Fruit fly (Drosophila melanogaster) whole organism, embryonic: ENCODE measurements around the gene Est-Q.

Experiments used
- BtbVII ChIP-seq: fragments of 200-800 bp; sonication (Bioruptor generic); optimal IDR thresholded peaks from 3 replicates; lab custom pipeline; 2017; ENCODE audit warnings: missing biosample characterization, mild to moderate bottlenecking, missing genetic modification characterization
- CG11696 ChIP-seq: fragments of 200-800 bp; sonication (Bioruptor generic); IDR thresholded peaks from 2 replicates; pipeline ENCODE4 v1.3.6; 2022; ENCODE audit warnings: missing biosample characterization, missing genetic modification characterization
- CG12104 ChIP-seq: fragments of 200-800 bp; sonication (Bioruptor generic); optimal IDR thresholded peaks from 3 replicates; lab custom pipeline; 2016; ENCODE audit warnings: missing biosample characterization, missing genetic modification characterization
- CG12769 ChIP-seq: fragments of 200-800 bp; sonication (Bioruptor generic); optimal IDR thresholded peaks from 2 replicates; lab custom pipeline; 2019; ENCODE audit warnings: missing biosample characterization, mild to moderate bottlenecking, missing genetic modification characterization, moderate library complexity
- CG15073 ChIP-seq: fragments of 200-800 bp; sonication (Bioruptor generic); optimal IDR thresholded peaks from 2 replicates; lab custom pipeline; 2016; ENCODE audit warnings: missing biosample characterization, missing genetic modification characterization
- CG15696 ChIP-seq: fragments of 200-800 bp; sonication (Bioruptor generic); optimal IDR thresholded peaks from 2 replicates; lab custom pipeline; 2019; ENCODE audit warnings: missing biosample characterization, mild to moderate bottlenecking, missing genetic modification characterization, moderate library complexity
- CG1602 ChIP-seq: fragments of 200-800 bp; sonication (Bioruptor generic); optimal IDR thresholded peaks from 3 replicates; lab custom pipeline; 2016; ENCODE audit warnings: missing biosample characterization, missing genetic modification characterization
- CG17361 ChIP-seq: fragments of 200-800 bp; sonication (Bioruptor generic); IDR thresholded peaks from 3 replicates; pipeline ENCODE4 v1.3.6; 2022; ENCODE audit warnings: missing biosample characterization, missing genetic modification characterization
- CG2120 ChIP-seq: fragments of 200-800 bp; sonication (Bioruptor generic); optimal IDR thresholded peaks from 3 replicates; lab custom pipeline; 2016; ENCODE audit warnings: missing biosample characterization, missing genetic modification characterization
- CG32767 ChIP-seq: fragments of 200-800 bp; sonication (Bioruptor generic); IDR thresholded peaks from 2 replicates; pipeline ENCODE4 v1.3.6; 2022; ENCODE audit warnings: missing biosample characterization, missing genetic modification characterization
- CG3407 ChIP-seq: fragments of 200-800 bp; sonication (Bioruptor generic); optimal IDR thresholded peaks from 2 replicates; lab custom pipeline; 2018; ENCODE audit warnings: missing biosample characterization, mild to moderate bottlenecking, missing genetic modification characterization
- CG34224 ChIP-seq: fragments of 200-800 bp; sonication (Bioruptor generic); IDR thresholded peaks from 3 replicates; pipeline ENCODE4 v1.3.6; 2022; ENCODE audit warnings: missing biosample characterization, missing genetic modification characterization; ENCODE audit not compliant: partially characterized antibody
- CG34376 ChIP-seq: fragments of 200-800 bp; sonication (Bioruptor generic); optimal IDR thresholded peaks from 2 replicates; lab custom pipeline; 2018; ENCODE audit warnings: missing biosample characterization, mild to moderate bottlenecking, missing genetic modification characterization
- CG3995 ChIP-seq: fragments of 200-800 bp; sonication (Bioruptor generic); optimal IDR thresholded peaks from 3 replicates; lab custom pipeline; 2016; ENCODE audit warnings: missing biosample characterization, missing genetic modification characterization
- CG4328 ChIP-seq: fragments of 200-800 bp; sonication (Bioruptor generic); optimal IDR thresholded peaks from 3 replicates; lab custom pipeline; 2017; ENCODE audit warnings: missing biosample characterization, missing genetic modification reagents, missing genetic modification characterization
- CG4424 ChIP-seq: fragments of 200-800 bp; sonication (Bioruptor generic); optimal IDR thresholded peaks from 3 replicates; lab custom pipeline; 2016; ENCODE audit warnings: missing biosample characterization, missing genetic modification characterization
- CG6654 ChIP-seq: fragments of 200-800 bp; sonication (Bioruptor generic); optimal IDR thresholded peaks from 2 replicates; lab custom pipeline; 2017; ENCODE audit warnings: missing biosample characterization, mild to moderate bottlenecking, missing genetic modification characterization
- CG6791 ChIP-seq: fragments of 200-800 bp; sonication (Bioruptor generic); IDR thresholded peaks from 3 replicates; pipeline ENCODE4 v1.3.6; 2022; ENCODE audit warnings: missing biosample characterization, missing genetic modification characterization; ENCODE audit not compliant: partially characterized antibody
- CG9727 ChIP-seq: fragments of 200-800 bp; sonication (Bioruptor generic); optimal IDR thresholded peaks from 3 replicates; lab custom pipeline; 2017; ENCODE audit warnings: missing biosample characterization, mild to moderate bottlenecking, missing genetic modification characterization
- CG9932 ChIP-seq: fragments of 200-800 bp; sonication (Bioruptor generic); IDR thresholded peaks from 2 replicates; pipeline ENCODE4 v1.3.6; 2022; ENCODE audit warnings: missing biosample characterization, missing genetic modification characterization
- CkIIα-i1 ChIP-seq: fragments of 200-800 bp; sonication (Bioruptor generic); IDR thresholded peaks from 2 replicates; pipeline ENCODE4 v1.3.6; 2022; ENCODE audit warnings: missing biosample characterization, missing genetic modification characterization
- CoRest ChIP-seq: fragments of 200-800 bp; sonication (Bioruptor generic); optimal IDR thresholded peaks from 3 replicates; lab custom pipeline; 2018; ENCODE audit warnings: missing biosample characterization, mild to moderate bottlenecking, missing genetic modification characterization, moderate library complexity
- Dfd ChIP-seq, 2 experiments: fragments of >200 bp; optimal IDR thresholded peaks; 2 replicates each; lab custom pipeline; 2017; ENCODE audit warnings: missing biosample characterization in 2 of 2, missing genetic modification characterization in 2 of 2
- Dll ChIP-seq: fragments of 200-800 bp; sonication (Bioruptor generic); IDR thresholded peaks from 4 replicates; pipeline ENCODE4 v1.3.6; 2022; ENCODE audit warnings: missing biosample characterization, missing genetic modification characterization; ENCODE audit not compliant: partially characterized antibody
- HLH3B ChIP-seq: fragments of 200-800 bp; sonication (Bioruptor generic); IDR thresholded peaks from 2 replicates; pipeline ENCODE4 v1.3.6; 2022; ENCODE audit warnings: missing biosample characterization, missing genetic modification characterization
- HLHmδ ChIP-seq: fragments of 200-800 bp; sonication (Bioruptor generic); optimal IDR thresholded peaks from 2 replicates; lab custom pipeline; 2018; ENCODE audit warnings: missing biosample characterization, mild to moderate bottlenecking, missing genetic modification characterization, moderate library complexity
- Lhr ChIP-seq: fragments of 200-800 bp; sonication (Bioruptor generic); optimal IDR thresholded peaks from 3 replicates; lab custom pipeline; 2017; ENCODE audit warnings: mild to moderate bottlenecking, missing biosample characterization, missing genetic modification reagents, missing genetic modification characterization
- Lim3 ChIP-seq: fragments of 200-800 bp; sonication (Bioruptor generic); IDR thresholded peaks from 2 replicates; pipeline ENCODE4 v1.3.6; 2022; ENCODE audit warnings: missing biosample characterization, missing genetic modification characterization
- Med ChIP-seq: fragments of 200-800 bp; sonication (Bioruptor generic); peaks from one replicate; lab custom pipeline; 2016; ENCODE audit warnings: missing biosample characterization, missing genetic modification characterization, mild to moderate bottlenecking, inconsistent platforms, moderate library complexity
- NC2α ChIP-seq: fragments of 200-800 bp; sonication (Bioruptor generic); optimal IDR thresholded peaks from 2 replicates; lab custom pipeline; 2016; ENCODE audit warnings: missing biosample characterization, missing genetic modification characterization
- Oaz ChIP-seq: fragments of 200-800 bp; sonication (Bioruptor generic); IDR thresholded peaks from 2 replicates; pipeline ENCODE4 v1.3.6; 2022; ENCODE audit warnings: missing biosample characterization, missing genetic modification characterization
- Oli ChIP-seq: fragments of 200-800 bp; sonication (Bioruptor generic); optimal IDR thresholded peaks from 2 replicates; lab custom pipeline; 2018; ENCODE audit warnings: missing biosample characterization, mild to moderate bottlenecking, missing genetic modification characterization, moderate library complexity
- Sry-β ChIP-seq: fragments of 200-800 bp; sonication (Bioruptor generic); optimal IDR thresholded peaks from 2 replicates; lab custom pipeline; 2018; ENCODE audit warnings: missing biosample characterization, mild to moderate bottlenecking, missing genetic modification characterization, moderate library complexity
- Vsx1 ChIP-seq: fragments of 200-800 bp; sonication (Bioruptor generic); optimal IDR thresholded peaks from 2 replicates; lab custom pipeline; 2017; ENCODE audit warnings: missing biosample characterization, mild to moderate bottlenecking, missing genetic modification characterization, missing genetic modification reagents
- Xbp1 ChIP-seq: fragments of 200-800 bp; sonication (Bioruptor generic); optimal IDR thresholded peaks from 3 replicates; lab custom pipeline; 2016; ENCODE audit warnings: missing biosample characterization, mild to moderate bottlenecking, missing genetic modification characterization
- al ChIP-seq: fragments of 200-800 bp; sonication (Bioruptor generic); IDR thresholded peaks from 2 replicates; pipeline ENCODE4 v1.3.6; 2022; ENCODE audit warnings: missing biosample characterization, missing genetic modification characterization
- ap ChIP-seq: fragments of 200-800 bp; sonication (Bioruptor generic); IDR thresholded peaks from 2 replicates; pipeline ENCODE4 v1.3.6; 2022; ENCODE audit warnings: missing biosample characterization, missing genetic modification characterization
- az2 ChIP-seq: fragments of 200-800 bp; sonication (Bioruptor generic); optimal IDR thresholded peaks from 3 replicates; lab custom pipeline; 2016; ENCODE audit warnings: missing biosample characterization, missing genetic modification characterization
- bbx ChIP-seq: fragments of 200-800 bp; sonication (Bioruptor generic); IDR thresholded peaks from 2 replicates; pipeline ENCODE4 v1.3.6; 2022; ENCODE audit warnings: missing biosample characterization, missing genetic modification characterization; ENCODE audit not compliant: partially characterized antibody
- chif ChIP-seq, 2 experiments: fragments of 200-800 bp; sonication (Bioruptor generic); optimal IDR thresholded peaks; 3 replicates each; lab custom pipeline; 2016; ENCODE audit warnings: missing biosample characterization in 2 of 2, missing genetic modification characterization in 2 of 2
- en ChIP-seq: fragments of 200-800 bp; sonication (Bioruptor generic); optimal IDR thresholded peaks from 2 replicates; lab custom pipeline; 2016; ENCODE audit warnings: missing biosample characterization, missing genetic modification characterization
- eve ChIP-seq, 2 experiments: fragments of >200 bp; optimal IDR thresholded peaks; 2 replicates each; lab custom pipeline; 2017; ENCODE audit warnings: missing biosample characterization in 2 of 2, missing genetic modification characterization in 2 of 2
- gce ChIP-seq: fragments of 200-800 bp; sonication (Bioruptor generic); IDR thresholded peaks from 3 replicates; pipeline ENCODE4 v1.3.6; 2022; ENCODE audit warnings: missing biosample characterization, missing genetic modification characterization
- h ChIP-seq: fragments of >200 bp; optimal IDR thresholded peaks from 2 replicates; lab custom pipeline; 2017
- lov ChIP-seq, 2 experiments: fragments of 200-800 bp in 1 of 2; fragments of >200 bp in 1 of 2; sonication (Bioruptor generic) in 1 of 2; IDR thresholded peaks in 1 of 2; optimal IDR thresholded peaks in 1 of 2; 2 replicates in 1 of 2; 3 replicates in 1 of 2; pipeline versions ENCODE4 v1.3.6 to Lab custom; 2017 to 2022; ENCODE audit warnings: missing biosample characterization in 1 of 2, missing genetic modification characterization in 1 of 2
- nerfin-2 ChIP-seq: fragments of 200-800 bp; sonication (Bioruptor generic); IDR thresholded peaks from 2 replicates; pipeline ENCODE4 v1.3.6; 2022; ENCODE audit warnings: missing biosample characterization, missing genetic modification characterization; ENCODE audit not compliant: partially characterized antibody
- shn ChIP-seq: fragments of 200-800 bp; sonication (Bioruptor generic); optimal IDR thresholded peaks from 3 replicates; lab custom pipeline; 2016; ENCODE audit warnings: missing biosample characterization, missing genetic modification characterization
- sna ChIP-seq: fragments of 200-800 bp; sonication (Bioruptor generic); IDR thresholded peaks from 2 replicates; pipeline ENCODE4 v1.3.6; 2022; ENCODE audit warnings: missing biosample characterization, missing genetic modification characterization; ENCODE audit not compliant: partially characterized antibody
- sqz ChIP-seq: fragments of 200-800 bp; sonication (Bioruptor generic); optimal IDR thresholded peaks from 3 replicates; lab custom pipeline; 2018; ENCODE audit warnings: missing biosample characterization, mild to moderate bottlenecking, missing genetic modification characterization
- tgo ChIP-seq: fragments of 200-800 bp; sonication (Bioruptor generic); IDR thresholded peaks from 3 replicates; pipeline ENCODE4 v1.3.6; 2022; ENCODE audit warnings: missing biosample characterization, missing genetic modification characterization

Gene Est-Q

DNA sequence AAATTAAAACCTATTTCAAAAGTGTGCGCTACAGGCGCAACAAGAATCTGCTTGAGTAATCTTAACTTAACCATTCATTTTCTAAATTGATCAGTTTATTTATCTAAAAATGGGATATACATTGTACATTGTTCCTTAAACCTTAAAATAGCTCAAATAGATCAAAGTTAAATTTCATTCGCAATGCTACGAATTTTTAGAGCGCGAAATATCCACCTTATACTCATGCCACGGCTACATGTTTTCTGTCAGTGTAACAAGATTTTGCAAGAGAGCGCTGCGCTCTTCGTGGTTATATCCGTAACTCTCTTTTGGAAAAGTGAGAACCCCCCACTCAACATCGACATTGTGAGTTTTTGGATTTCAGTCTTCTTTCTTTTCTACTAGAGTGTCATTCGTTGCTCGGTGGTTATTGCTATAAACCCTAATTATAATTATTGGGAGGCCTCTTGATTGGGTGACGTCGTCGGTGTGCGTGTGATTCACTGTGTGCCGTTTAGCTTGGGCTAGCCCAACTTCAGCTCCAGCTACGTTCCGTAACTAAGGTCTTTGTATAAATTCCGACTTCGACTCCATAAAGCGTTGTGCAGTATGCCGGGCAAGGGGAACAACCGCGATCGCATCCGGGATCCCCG, 8.4 kb downstream of the Est-Q start (continued):
- TF ChIP-seq CG6654 (GFP tag; lab: Kevin White, UChicago): no peak
- TF ChIP-seq h (lab: Kevin White, UChicago): no peak
- TF ChIP-seq CG12769 (tag; lab: Kevin White, UChicago): peak; percentile 46
- no peak for TF ChIP-seq Oaz (GFP tag; lab: Robert Waterston, UW)
- TF ChIP-seq ap (GFP tag; lab: Robert Waterston, UW): no peak
- peak; percentile 71 for TF ChIP-seq Med (GFP tag; lab: Kevin White, UChicago)
- TF ChIP-seq sqz (GFP tag; lab: Kevin White, UChicago): no peak
- TF ChIP-seq CG15073 (GFP tag; lab: Kevin White, UChicago): no peak
- peak; percentile 16 to 41 for TF ChIP-seq chif (GFP tag; optimal IDR thresholded peaks at IDR 0.05; lab: Kevin White, UChicago)
- peak; percentile 40 for TF ChIP-seq shn
- no peak for TF ChIP-seq CG9932 (GFP tag; lab: Robert Waterston, UW)
- no peak for TF ChIP-seq sna (GFP tag; lab: Robert Waterston, UW)
- no peak for TF ChIP-seq CG3995
- peak; percentile 73 for TF ChIP-seq CG2120
- TF ChIP-seq nerfin-2 (GFP tag; lab: Robert Waterston, UW): no peak
- peak; percentile 53 for TF ChIP-seq BtbVII
- TF ChIP-seq CG34376 (GFP tag; lab: Kevin White, UChicago): peak; percentile 16
- TF ChIP-seq al (GFP tag; lab: Robert Waterston, UW): no peak
- no peak for TF ChIP-seq gce
- no peak for TF ChIP-seq CG12104 (GFP tag; lab: Kevin White, UChicago)
- TF ChIP-seq CoRest (tag; lab: Kevin White, UChicago): peak; percentile 33
- peak; percentile 41 for TF ChIP-seq Oli (tag; lab: Kevin White, UChicago)
- peak; percentile 26; the same call in 1 of the 3 replicates for TF ChIP-seq tgo (GFP tag; lab: Robert Waterston, UW)
- no peak for TF ChIP-seq CG11696
- TF ChIP-seq NC2α: no peak
- no peak for TF ChIP-seq eve (GFP tag; optimal IDR thresholded peaks at IDR 0.05; lab: Kevin White, UChicago)
- no peak for TF ChIP-seq Dfd (GFP tag; optimal IDR thresholded peaks at IDR 0.05; lab: Kevin White, UChicago)
- TF ChIP-seq CG15696 (tag; lab: Kevin White, UChicago): no peak
- peak; percentile 15 for TF ChIP-seq CG9727 (GFP tag; lab: Kevin White, UChicago)
- TF ChIP-seq Vsx1: no peak
- TF ChIP-seq Lhr: no peak
- no peak for TF ChIP-seq CG34224 (GFP tag; lab: Robert Waterston, UW)
- no peak for TF ChIP-seq en
- TF ChIP-seq Sry-β (GFP tag; lab: Kevin White, UChicago): no peak
- peak; percentile 18 for TF ChIP-seq CG4424 (GFP tag; lab: Kevin White, UChicago)
- no peak for TF ChIP-seq Lim3 (GFP tag; lab: Robert Waterston, UW)
- peak; percentile 55 for TF ChIP-seq Xbp1 (GFP tag; lab: Kevin White, UChicago)
- 0 out of 3 replicates have a peak, but pooled peaks have one; percentile 26 for TF ChIP-seq CG6791 (GFP tag; lab: Robert Waterston, UW)
- peak; percentile 22 for TF ChIP-seq CG3407 (GFP tag; lab: Kevin White, UChicago)
- TF ChIP-seq Dll (GFP tag; lab: Robert Waterston, UW): 0 out of 4 replicates have a peak, but pooled peaks have one; percentile 18
- no peak for TF ChIP-seq CG4328 (GFP tag; lab: Kevin White, UChicago)
- TF ChIP-seq HLHmδ (GFP tag; lab: Kevin White, UChicago): no peak
- no peak for TF ChIP-seq CkIIα-i1 (GFP tag; lab: Robert Waterston, UW)
- TF ChIP-seq az2 (GFP tag; lab: Kevin White, UChicago): peak; percentile 23
- no peak for TF ChIP-seq CG32767 (GFP tag; lab: Robert Waterston, UW)
- TF ChIP-seq CG17361 (GFP tag; lab: Robert Waterston, UW): peak; percentile 61; the same call in 2 of the 3 replicates
- no peak for TF ChIP-seq lov (optimal IDR thresholded peaks at IDR 0.05; lab: Kevin White, UChicago)
- no peak for TF ChIP-seq lov (GFP tag; IDR thresholded peaks at IDR 0.05; lab: Robert Waterston, UW)
- no peak for TF ChIP-seq CG1602 (GFP tag; lab: Kevin White, UChicago)
- TF ChIP-seq HLH3B: peak; percentile 38; the same call in 1 of the 2 replicates
- no peak; the same call in 1 of the 2 replicates for TF ChIP-seq bbx (GFP tag; lab: Robert Waterston, UW)
